Worm (Caenorhabditis elegans) whole organism, L4 larva: ENCODE data around the gene ZK686.2.

ENCODE experiments used
- R02D3.7 ChIP-seq: fragments of 150-350 bp; sonication (generic microtip); optimal IDR thresholded peaks from 3 replicates; lab custom pipeline; 2014; ENCODE audit warnings: missing biosample characterization, missing genetic modification characterization
- T20F7.1 ChIP-seq: fragments of 200-800 bp; sonication (Bioruptor generic); optimal IDR thresholded peaks from 2 replicates; lab custom pipeline; 2018; ENCODE audit warnings: mild to moderate bottlenecking, missing genetic modification characterization, missing compliant biosample characterization
- Y105C5A.15 ChIP-seq: fragments of 200-800 bp; sonication (Bioruptor generic); IDR thresholded peaks from 2 replicates; pipeline ENCODE4 v1.3.6; 2022; ENCODE audit warnings: missing genetic modification characterization, missing compliant biosample characterization
- Y48G9A.11 ChIP-seq: fragments of 200-800 bp; sonication (Bioruptor generic); IDR thresholded peaks from 2 replicates; pipeline ENCODE4 v1.3.6; 2022; ENCODE audit warnings: missing genetic modification reagents, missing genetic modification characterization, missing compliant biosample characterization
- Y75B8A.6 ChIP-seq: fragments of 200-800 bp; sonication (Bioruptor generic); IDR thresholded peaks from 2 replicates; pipeline ENCODE4 v1.3.6; 2022; ENCODE audit warnings: missing genetic modification reagents, missing genetic modification characterization, missing compliant biosample characterization
- ZK546.5 ChIP-seq, 2 experiments: sonication (generic microtip); optimal IDR thresholded peaks; 2 replicates each; lab custom pipeline; 2017; ENCODE audit warnings: missing biosample characterization in 2 of 2, missing genetic modification characterization in 2 of 2
- aha-1 ChIP-seq: fragments of 150-350 bp; peaks from one replicate; lab custom pipeline; 2014; ENCODE audit warnings: missing biosample characterization, missing genetic modification characterization
- arid-1 ChIP-seq: fragments of 200-800 bp; sonication (Bioruptor generic); conservative IDR thresholded peaks from 2 replicates; pipeline ENCODE4 v1.3.6; 2022; ENCODE audit warnings: missing genetic modification reagents, missing genetic modification characterization, missing compliant biosample characterization
- ceh-32 ChIP-seq: sonication (generic microtip); optimal IDR thresholded peaks from 2 replicates; lab custom pipeline; 2016; ENCODE audit warnings: mild to moderate bottlenecking, missing genetic modification characterization, missing compliant biosample characterization; ENCODE audit not compliant: poor library complexity
- ceh-82 ChIP-seq: sonication (generic microtip); optimal IDR thresholded peaks from 2 replicates; lab custom pipeline; 2017; ENCODE audit warnings: missing biosample characterization, missing genetic modification characterization
- ces-1 ChIP-seq: fragments of 150-350 bp; sonication (generic microtip); optimal IDR thresholded peaks from 4 replicates; lab custom pipeline; 2014; ENCODE audit warnings: missing biosample characterization, missing genetic modification reagents, missing genetic modification characterization
- cey-2 ChIP-seq: sonication (generic microtip); optimal IDR thresholded peaks from 3 replicates; lab custom pipeline; 2017; ENCODE audit warnings: missing genetic modification characterization, mild to moderate bottlenecking, missing compliant biosample characterization, antibody characterized with exemption, borderline replicate concordance; ENCODE audit not compliant: insufficient read depth
- daf-12 ChIP-seq: fragments of 150-350 bp; optimal IDR thresholded peaks from 2 replicates; lab custom pipeline; 2014; ENCODE audit warnings: missing biosample characterization, missing genetic modification reagents, missing genetic modification characterization
- daf-16 ChIP-seq, 3 experiments: sonication (generic microtip); optimal IDR thresholded peaks; 2 replicates each; lab custom pipeline; 2016 to 2017; ENCODE audit warnings: missing genetic modification characterization in 3 of 3, missing genetic modification reagents in 3 of 3, mild to moderate bottlenecking in 2 of 3, missing compliant biosample characterization in 2 of 3, missing biosample characterization in 1 of 3, moderate library complexity in 1 of 3
- daf-19 ChIP-seq: fragments of 200-800 bp; sonication (Bioruptor generic); conservative IDR thresholded peaks from 2 replicates; pipeline ENCODE4 v1.3.6; 2022; ENCODE audit warnings: missing genetic modification characterization, missing compliant biosample characterization
- dmd-6 ChIP-seq: fragments of 200-800 bp; sonication (Bioruptor generic); IDR thresholded peaks from 2 replicates; pipeline ENCODE4 v1.3.6; 2022; ENCODE audit warnings: missing genetic modification reagents, missing genetic modification characterization, missing compliant biosample characterization
- dmd-8 ChIP-seq: fragments of 200-800 bp; sonication (Bioruptor generic); IDR thresholded peaks from 2 replicates; pipeline ENCODE4 v1.3.6; 2022; ENCODE audit warnings: missing genetic modification characterization, missing compliant biosample characterization
- dpl-1 ChIP-seq: fragments of 150-350 bp; optimal IDR thresholded peaks from 2 replicates; lab custom pipeline; 2014; ENCODE audit warnings: missing biosample characterization, missing genetic modification reagents, missing genetic modification characterization
- fos-1 ChIP-seq: fragments of 150-350 bp; optimal IDR thresholded peaks from 2 replicates; lab custom pipeline; 2014; ENCODE audit warnings: missing biosample characterization, missing genetic modification characterization
- gei-8 ChIP-seq: fragments of 200-800 bp; sonication (Bioruptor generic); optimal IDR thresholded peaks from 2 replicates; lab custom pipeline; 2018; ENCODE audit warnings: mild to moderate bottlenecking, missing genetic modification characterization, missing compliant biosample characterization
- hif-1 ChIP-seq, 2 experiments: sonication (generic microtip); optimal IDR thresholded peaks; 2 replicates each; lab custom pipeline; 2016 to 2017; ENCODE audit warnings: missing compliant biosample characterization in 2 of 2, missing genetic modification characterization in 2 of 2, missing genetic modification reagents in 2 of 2, missing genotype in 2 of 2, mild to moderate bottlenecking in 1 of 2
- hlh-30 ChIP-seq: sonication (generic microtip); optimal IDR thresholded peaks from 2 replicates; lab custom pipeline; 2017; ENCODE audit warnings: antibody characterized with exemption, mild to moderate bottlenecking, missing genetic modification characterization, missing compliant biosample characterization; ENCODE audit not compliant: insufficient read depth
- hmg-1.1 ChIP-seq: fragments of 200-800 bp; sonication (Bioruptor generic); IDR thresholded peaks from 2 replicates; pipeline ENCODE4 v1.3.6; 2022; ENCODE audit warnings: missing genetic modification reagents, missing genetic modification characterization, missing compliant biosample characterization
- lin-13 ChIP-seq: fragments of 150-350 bp; optimal IDR thresholded peaks from 2 replicates; lab custom pipeline; 2014; ENCODE audit warnings: missing biosample characterization, missing genetic modification reagents, missing genetic modification characterization
- lsy-2 ChIP-seq, 2 experiments: fragments of 150-350 bp in 1 of 2; sonication (generic microtip) in 1 of 2; optimal IDR thresholded peaks; 2 replicates each; lab custom pipeline; 2014 to 2017; ENCODE audit warnings: missing biosample characterization in 2 of 2, missing genetic modification characterization in 2 of 2
- mdl-1 ChIP-seq, 2 experiments: fragments of 150-350 bp in 1 of 2; sonication (generic microtip) in 1 of 2; optimal IDR thresholded peaks; 2 replicates each; lab custom pipeline; 2014 to 2017; ENCODE audit warnings: missing biosample characterization in 2 of 2, missing genetic modification characterization in 2 of 2
- mes-2 ChIP-seq: sonication (generic microtip); optimal IDR thresholded peaks from 2 replicates; lab custom pipeline; 2016; ENCODE audit warnings: missing genotype, mild to moderate bottlenecking, missing genetic modification characterization, missing compliant biosample characterization; ENCODE audit not compliant: poor library complexity, severe bottlenecking
- mxl-2 ChIP-seq: fragments of 200-800 bp; sonication (Bioruptor generic); conservative IDR thresholded peaks from 2 replicates; pipeline ENCODE4 v1.3.6; 2022; ENCODE audit warnings: missing genetic modification reagents, missing genetic modification characterization, missing compliant biosample characterization
- nhr-10 ChIP-seq: fragments of 150-350 bp; optimal IDR thresholded peaks from 2 replicates; lab custom pipeline; 2014; ENCODE audit warnings: missing biosample characterization, missing genetic modification characterization
- nhr-102 ChIP-seq: sonication (generic microtip); optimal IDR thresholded peaks from 2 replicates; lab custom pipeline; 2016; ENCODE audit warnings: mild to moderate bottlenecking, missing genetic modification characterization, moderate library complexity, missing compliant biosample characterization
- nhr-11 ChIP-seq: fragments of 150-350 bp; optimal IDR thresholded peaks from 2 replicates; lab custom pipeline; 2014; ENCODE audit warnings: missing biosample characterization, missing genetic modification characterization
- nhr-111 ChIP-seq: fragments of 200-800 bp; sonication (Bioruptor generic); optimal IDR thresholded peaks from 2 replicates; lab custom pipeline; 2018; ENCODE audit warnings: mild to moderate bottlenecking, missing genetic modification characterization, missing compliant biosample characterization
- nhr-42 ChIP-seq: fragments of 200-800 bp; sonication (Bioruptor generic); IDR thresholded peaks from 2 replicates; pipeline ENCODE4 v1.3.6; 2022; ENCODE audit warnings: missing genetic modification characterization, missing compliant biosample characterization
- nhr-77 ChIP-seq: fragments of 150-350 bp; optimal IDR thresholded peaks from 2 replicates; lab custom pipeline; 2014; ENCODE audit warnings: missing biosample characterization, missing genetic modification characterization
- pha-4 ChIP-seq, 2 experiments: fragments of 150-350 bp in 1 of 2; fragments of 200-800 bp in 1 of 2; sonication (Bioruptor generic) in 1 of 2; IDR thresholded peaks in 1 of 2; optimal IDR thresholded peaks in 1 of 2; 2 replicates each; pipeline versions ENCODE4 v1.3.6 to Lab custom; 2014 to 2022; ENCODE audit warnings: missing genetic modification characterization in 2 of 2, missing genetic modification reagents in 2 of 2, missing biosample characterization in 1 of 2, missing compliant biosample characterization in 1 of 2
- php-3 ChIP-seq: fragments of 200-800 bp; sonication (Bioruptor generic); IDR thresholded peaks from 2 replicates; pipeline ENCODE4 v1.3.6; 2022; ENCODE audit warnings: missing genetic modification reagents, missing genetic modification characterization, missing compliant biosample characterization
- pqm-1 ChIP-seq: sonication (generic microtip); optimal IDR thresholded peaks from 2 replicates; lab custom pipeline; 2017; ENCODE audit warnings: missing biosample characterization, missing genetic modification characterization
- rbr-2 ChIP-seq: sonication (generic microtip); optimal IDR thresholded peaks from 2 replicates; lab custom pipeline; 2016; ENCODE audit warnings: missing genotype, missing genetic modification characterization, missing compliant biosample characterization
- saeg-2 ChIP-seq: fragments of 200-800 bp; sonication (Bioruptor generic); IDR thresholded peaks from 2 replicates; pipeline ENCODE4 v1.3.6; 2022; ENCODE audit warnings: missing genetic modification reagents, missing genetic modification characterization, missing compliant biosample characterization
- zip-2 ChIP-seq: fragments of 150-350 bp; optimal IDR thresholded peaks from 2 replicates; lab custom pipeline; 2014; ENCODE audit warnings: missing biosample characterization, missing genetic modification characterization
- ztf-11 ChIP-seq: fragments of 150-350 bp; optimal IDR thresholded peaks from 2 replicates; lab custom pipeline; 2014; ENCODE audit warnings: missing biosample characterization, missing genetic modification characterization

Gene ZK686.2

DNA sequence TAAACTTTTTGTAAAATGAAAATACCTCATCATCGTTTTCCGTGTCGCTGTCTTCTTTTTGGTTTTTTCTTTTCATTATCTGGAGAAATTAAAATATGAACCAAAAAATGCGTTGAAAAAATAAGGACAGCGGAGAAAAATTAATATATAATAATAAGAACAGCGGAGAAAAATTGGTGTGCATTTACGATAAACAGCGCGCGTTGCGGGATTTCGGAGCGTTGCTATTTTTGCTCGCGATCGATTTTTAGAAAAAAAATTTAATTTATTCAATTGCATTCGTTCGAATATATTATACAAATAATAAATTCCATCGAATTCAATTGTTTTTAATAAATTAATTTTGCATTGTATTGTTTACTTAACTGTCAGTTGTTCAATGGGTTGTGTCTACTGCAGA is at the start of gene ZK686.2:
Gene ZK686.2, minus strand, starts transcription at position 79 of the 400 bp plus-strand sequence.
- TF ChIP-seq ztf-11 (tag; lab: Kevin White, UChicago), result no peak
- no peak for TF ChIP-seq saeg-2
- TF ChIP-seq daf-16 (GFP tag; optimal IDR thresholded peaks at IDR 0.05; lab: Kevin White, UChicago), result no peak
- peak; percentile 13 for TF ChIP-seq daf-16 (tag; optimal IDR thresholded peaks at IDR 0.05; lab: Kevin White, UChicago)
- TF ChIP-seq dpl-1 (GFP tag; lab: Kevin White, UChicago), result peak; percentile 19
- no peak for TF ChIP-seq mdl-1 (tag; optimal IDR thresholded peaks at IDR 0.05; lab: Kevin White, UChicago)
- TF ChIP-seq R02D3.7 (tag; lab: Kevin White, UChicago), result peak; percentile 60
- TF ChIP-seq nhr-11 (tag; lab: Kevin White, UChicago), result no peak
- TF ChIP-seq aha-1 (tag; lab: Kevin White, UChicago), result no peak
- no peak for TF ChIP-seq nhr-77 (tag; lab: Kevin White, UChicago)
- no peak for TF ChIP-seq ceh-82 (tag; lab: Kevin White, UChicago)
- peak; percentile 67 for TF ChIP-seq mes-2 (tag; lab: Kevin White, UChicago)
- TF ChIP-seq nhr-102 (tag; lab: Kevin White, UChicago), result no peak
- TF ChIP-seq Y75B8A.6 (GFP tag; lab: Robert Waterston, UW), result no peak
- no peak for TF ChIP-seq cey-2 (tag; lab: Kevin White, UChicago)
- no peak for TF ChIP-seq mxl-2 (GFP tag; lab: Robert Waterston, UW)
- no peak for TF ChIP-seq daf-19
- TF ChIP-seq gei-8 (GFP tag; lab: Kevin White, UChicago), result no peak
- TF ChIP-seq fos-1 (tag; lab: Kevin White, UChicago), result no peak
- no peak for TF ChIP-seq arid-1
- no peak for TF ChIP-seq ceh-32
- TF ChIP-seq hif-1 (tag; optimal IDR thresholded peaks at IDR 0.05; lab: Kevin White, UChicago), result no peak
- peak; percentile 93 for TF ChIP-seq Y48G9A.11
- no peak for TF ChIP-seq pqm-1 (tag; lab: Kevin White, UChicago)
- no peak for TF ChIP-seq dmd-8
- no peak for TF ChIP-seq hmg-1.1 (GFP tag; lab: Robert Waterston, UW)
- TF ChIP-seq nhr-111 (GFP tag; lab: Kevin White, UChicago), result no peak
- no peak for TF ChIP-seq ZK546.5 (tag; optimal IDR thresholded peaks at IDR 0.05; lab: Kevin White, UChicago)
- no peak for TF ChIP-seq ces-1
- no peak for TF ChIP-seq pha-4 (GFP tag; IDR thresholded peaks at IDR 0.05; lab: Robert Waterston, UW)
- no peak for TF ChIP-seq pha-4 (tag; optimal IDR thresholded peaks at IDR 0.05; lab: Kevin White, UChicago)
- TF ChIP-seq Y105C5A.15 (GFP tag; lab: Robert Waterston, UW), result no peak
- no peak for TF ChIP-seq zip-2
- TF ChIP-seq lin-13 (GFP tag; lab: Kevin White, UChicago), result no peak
- TF ChIP-seq rbr-2 (tag; lab: Kevin White, UChicago), result peak; percentile 2
- no peak for TF ChIP-seq dmd-6 (GFP tag; lab: Robert Waterston, UW)
- TF ChIP-seq lsy-2 (tag; optimal IDR thresholded peaks at IDR 0.05; lab: Kevin White, UChicago), result peak in 1 of 2 experiments; percentile 73
- TF ChIP-seq daf-12 (tag; lab: Kevin White, UChicago), result no peak
- no peak for TF ChIP-seq php-3 (GFP tag; lab: Robert Waterston, UW)
- peak; percentile 1 for TF ChIP-seq hlh-30 (tag; lab: Kevin White, UChicago)
- no peak for TF ChIP-seq nhr-42 (GFP tag; lab: Robert Waterston, UW)
- no peak for TF ChIP-seq nhr-10 (tag; lab: Kevin White, UChicago)
- peak; percentile 93 for TF ChIP-seq T20F7.1 (GFP tag; lab: Kevin White, UChicago)
- TF ChIP-seq, all 104 proteins: peak for 9
